Worm (Caenorhabditis elegans): ENCODE measurements around the gene hsd-3.

hsd-3 gene

ce11 chrX:5017591-5017990, 8.5 kb downstream of the hsd-3 start, which contains the start of gene sek-3:
Gene sek-3, plus strand, starts transcription at chrX:5017891.
- TF ChIP-seq B0019.2 (GFP tag; conservative IDR thresholded peaks at IDR 0.05) = no peak
- no peak for TF ChIP-seq ama-1 (optimal IDR thresholded peaks at IDR 0.05)
- no peak for TF ChIP-seq ama-1 (GFP tag; optimal IDR thresholded peaks at IDR 0.05)
- TF ChIP-seq mxl-1 (tag; optimal IDR thresholded peaks at IDR 0.05) = no peak
- TF ChIP-seq him-1 (tag; optimal IDR thresholded peaks at IDR 0.05) = no peak
- TF ChIP-seq K12H6.12 (tag; optimal IDR thresholded peaks at IDR 0.05) = no peak
- TF ChIP-seq mcd-1 (GFP tag; IDR thresholded peaks at IDR 0.05) = no peak
- TF ChIP-seq pha-4 (tag; optimal IDR thresholded peaks at IDR 0.05) = no peak
- no peak for TF ChIP-seq hlh-12 (tag; optimal IDR thresholded peaks at IDR 0.05)
- TF ChIP-seq gei-17 (GFP tag; optimal IDR thresholded peaks at IDR 0.05) = no peak
- TF ChIP-seq ccch-3 (GFP tag; optimal IDR thresholded peaks at IDR 0.05) = no peak

ce11 chrX:5018062-5018653, 9.1 kb downstream of the hsd-3 start:
- TF ChIP-seq attf-5 (GFP tag; optimal IDR thresholded peaks at IDR 0.05) (peak; percentile 35), nhr-80 (tag; optimal IDR thresholded peaks at IDR 0.05) (peak; percentile 78), bed-2 (GFP tag; IDR thresholded peaks at IDR 0.05) (no peak), cebp-1 (GFP tag; IDR thresholded peaks at IDR 0.05) (peak; percentile 85; the same call in 1 of the 2 replicates), cebp-1 (tag; optimal IDR thresholded peaks at IDR 0.05) (peak; percentile 96), mes-4 (tag; optimal IDR thresholded peaks at IDR 0.05) (no peak), snpc-3.4 (tag; optimal IDR thresholded peaks at IDR 0.05) (no peak), let-607 (tag; optimal IDR thresholded peaks at IDR 0.05) (peak; percentile 54 to 83), sdz-38 (tag; optimal IDR thresholded peaks at IDR 0.05) (no peak), ccch-3 (GFP tag; optimal IDR thresholded peaks at IDR 0.05) (no peak), nfyb-1 (GFP tag; IDR thresholded peaks at IDR 0.05) (no peak), dox-1 (GFP tag; IDR thresholded peaks at IDR 0.05) (0 out of 2 replicates have a peak, but pooled peaks have one; percentile 15)

- TF ChIP-seq egl-18 (GFP tag; IDR thresholded peaks at IDR 0.05) (no peak), Y79H2A.3 (GFP tag; conservative IDR thresholded peaks at IDR 0.05) (no peak), nfya-1 (tag; optimal IDR thresholded peaks at IDR 0.05; ENCODE audit: borderline replicate concordance, insufficient read depth) (no peak), attf-5 (GFP tag; optimal IDR thresholded peaks at IDR 0.05) (no peak), nhr-179 (tag; optimal IDR thresholded peaks at IDR 0.05) (no peak), F49E8.2 (tag; optimal IDR thresholded peaks at IDR 0.05; ENCODE audit: insufficient read depth) (no peak), ztf-22 (GFP tag; optimal IDR thresholded peaks at IDR 0.05) (no peak), snpc-3.4 (tag; optimal IDR thresholded peaks at IDR 0.05) (no peak), F57C9.4 (tag; optimal IDR thresholded peaks at IDR 0.05) (no peak), F39B2.1 (GFP tag; IDR thresholded peaks at IDR 0.05) (no peak), Y95B8A.8 (GFP tag; IDR thresholded peaks at IDR 0.05) (no peak), T07F8.4 (tag; optimal IDR thresholded peaks at IDR 0.05) (no peak), lsl-1 (GFP tag; optimal IDR thresholded peaks at IDR 0.05) (no peak), let-526 (GFP tag; IDR thresholded peaks at IDR 0.05) (no peak), aptf-3 (GFP tag; IDR thresholded peaks at IDR 0.05) (no peak), somi-1 (GFP tag; optimal IDR thresholded peaks at IDR 0.05) (no peak), athp-1 (tag; optimal IDR thresholded peaks at IDR 0.05) (no peak), nhr-80 (tag; optimal IDR thresholded peaks at IDR 0.05) (no peak), Y56A3A.18 (GFP tag; IDR thresholded peaks at IDR 0.05) (no peak), ceh-58 (GFP tag; IDR thresholded peaks at IDR 0.05) (no peak)
Observed at ce11 chrX:5020996-5021395, 11.9 kb downstream of the hsd-3 start, which contains the start of gene ZC449.2. Gene ZC449.2, plus strand, starts transcription at chrX:5021285.
